Worm (Caenorhabditis elegans): ENCODE results near the gene F57B9.8.

DNA sequence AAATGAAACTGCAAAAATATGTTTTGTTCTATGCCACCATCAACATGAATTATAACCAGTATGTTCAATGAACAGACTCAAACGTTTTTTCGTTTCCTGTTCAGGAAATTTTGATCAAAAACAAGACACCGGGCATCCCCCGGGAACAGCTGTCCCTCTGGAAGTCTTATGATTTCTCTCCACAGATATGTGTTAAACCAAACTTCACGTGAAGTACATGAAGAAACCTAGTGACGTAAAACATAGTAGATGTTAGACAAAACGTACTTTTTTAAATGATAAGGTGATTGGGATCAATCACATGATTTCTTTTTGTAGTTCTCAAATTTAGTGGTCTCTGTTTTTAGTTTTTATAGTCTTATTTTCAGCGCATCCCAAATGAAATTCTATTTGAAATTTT is 36.6 kb downstream of the F57B9.8 start:
- TF ChIP-seq ceh-19 (GFP tag; optimal IDR thresholded peaks at IDR 0.05) (no peak), lin-11 (tag; optimal IDR thresholded peaks at IDR 0.05) (no peak), sox-4 (tag; optimal IDR thresholded peaks at IDR 0.05) (no peak), ceh-14 (tag; optimal IDR thresholded peaks at IDR 0.05) (no peak), dmd-4 (tag; optimal IDR thresholded peaks at IDR 0.05; ENCODE audit: borderline replicate concordance) (no peak), npax-4 (tag; optimal IDR thresholded peaks at IDR 0.05) (no peak), elt-4 (tag; optimal IDR thresholded peaks at IDR 0.05) (no peak), che-1 (tag; optimal IDR thresholded peaks at IDR 0.05) (no peak)
